Worm (Caenorhabditis elegans): ENCODE measurements around the gene ZC13.2.

ce11 chrX:927632-928031 lies 47.2 kb downstream of the ZC13.2 start:
- no peak for TF ChIP-seq sea-1 (GFP tag; conservative IDR thresholded peaks at IDR 0.05)
- TF ChIP-seq ama-1 (optimal IDR thresholded peaks at IDR 0.05): no peak

Measured in whole organism, early embryonic.